Worm (Caenorhabditis elegans): ENCODE results near the gene lgc-54.

Gene lgc-54

DNA sequence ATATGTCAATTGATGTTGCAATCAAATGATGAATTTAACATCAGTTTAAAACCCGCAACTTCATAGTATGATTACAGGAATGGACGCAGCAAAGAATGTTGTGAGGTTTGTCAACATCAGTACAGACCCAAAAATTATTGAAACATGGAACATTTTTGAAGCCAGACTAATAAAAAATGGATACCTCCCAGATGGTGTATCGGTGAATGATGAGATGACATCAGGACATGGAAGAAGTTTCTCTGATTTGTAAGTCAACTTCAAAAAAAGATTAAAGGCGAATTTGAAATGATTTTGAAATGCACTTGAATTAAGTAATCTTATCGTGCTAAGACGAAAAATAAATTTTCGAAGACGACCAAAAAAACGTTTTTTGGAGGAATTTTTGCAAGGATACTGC, 32.5 kb downstream of the lgc-54 start:
- TF ChIP-seq nhr-237 (tag; optimal IDR thresholded peaks at IDR 0.05) (no peak), nhr-23 (tag; optimal IDR thresholded peaks at IDR 0.05) (no peak)

DNA sequence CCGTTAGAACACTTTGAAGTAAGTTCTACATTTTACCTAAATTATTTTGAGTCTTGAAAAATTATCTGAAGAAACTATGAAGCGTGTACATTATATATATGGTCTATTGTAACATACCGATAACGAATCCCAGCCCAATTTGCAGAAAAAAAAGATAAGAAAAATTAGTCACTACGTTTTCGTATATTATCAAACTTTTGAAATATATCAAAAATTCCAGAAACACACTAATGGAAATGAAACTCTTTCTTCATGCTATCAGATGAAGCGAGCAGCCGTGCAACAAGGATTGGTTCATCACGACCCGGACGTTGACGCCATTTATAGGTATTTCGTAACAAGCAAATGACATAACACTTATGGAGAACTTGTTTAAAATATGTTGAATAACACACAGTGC, 34.5 kb downstream of the lgc-54 start:
- TF ChIP-seq fos-1 (tag; optimal IDR thresholded peaks at IDR 0.05) (peak; percentile 91), crh-2 (tag; optimal IDR thresholded peaks at IDR 0.05) (no peak)

DNA sequence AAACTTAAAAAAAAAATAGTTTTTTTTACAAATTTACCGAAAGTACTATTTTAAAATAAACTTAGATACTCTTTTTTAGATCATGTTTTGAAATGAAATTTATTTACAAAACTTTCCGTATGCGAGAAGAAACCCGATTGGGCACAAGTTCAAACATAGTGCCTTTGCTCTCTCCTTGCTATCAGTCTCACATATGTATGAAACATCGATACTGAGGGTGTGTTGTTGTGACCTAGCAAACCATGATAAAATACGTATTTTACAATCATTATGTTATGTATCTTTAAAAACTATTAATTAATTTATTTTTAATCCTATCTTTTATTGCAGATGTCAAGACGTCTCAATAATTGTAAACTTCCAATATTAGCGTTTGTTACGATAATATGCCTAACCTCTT, 36.3 kb downstream of the lgc-54 start:
- TF ChIP-seq fos-1 (tag; optimal IDR thresholded peaks at IDR 0.05), result peak; percentile 93
- no peak for TF ChIP-seq egl-27 (tag; optimal IDR thresholded peaks at IDR 0.05)

- no peak for TF ChIP-seq R02D3.7 (tag; optimal IDR thresholded peaks at IDR 0.05)
- no peak for TF ChIP-seq nhr-6 (tag; optimal IDR thresholded peaks at IDR 0.05)
- TF ChIP-seq unc-55 (GFP tag; optimal IDR thresholded peaks at IDR 0.05), result no peak
- no peak for TF ChIP-seq blmp-1 (tag; optimal IDR thresholded peaks at IDR 0.05; ENCODE audit: insufficient read depth)
- TF ChIP-seq nhr-77 (tag; optimal IDR thresholded peaks at IDR 0.05), result no peak
- TF ChIP-seq unc-62 (GFP tag; optimal IDR thresholded peaks at IDR 0.05), result no peak
These were observed 37.4 kb downstream of the lgc-54 start, which contains the start of gene dmsr-16 for ce11 chrV:6808962-6809361. Gene dmsr-16, minus strand, starts transcription at chrV:6809062.

DNA sequence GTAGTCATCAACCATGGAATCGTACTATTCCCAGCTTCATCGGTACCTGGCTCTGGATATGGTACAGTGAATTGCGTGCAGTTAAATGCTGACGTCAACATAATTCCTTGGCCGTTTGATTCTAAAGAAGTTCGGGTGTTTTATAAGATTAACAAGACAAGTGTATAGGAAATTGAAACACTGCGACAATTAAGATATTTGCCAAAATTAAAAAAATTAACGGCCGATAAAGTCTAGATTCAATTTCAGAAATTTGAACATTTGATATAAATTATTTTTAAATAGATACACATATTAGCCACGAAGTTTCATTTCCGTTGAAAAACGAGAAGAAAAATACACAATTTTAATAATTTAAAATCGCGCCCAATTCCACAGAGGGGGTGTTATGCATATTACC, 40.1 kb downstream of the lgc-54 start, which contains the start of gene dmsr-12:
TSS of gene dmsr-12 (minus strand) at position 101 of the 400 bp plus-strand sequence.
- no peak for TF ChIP-seq ztf-4 (tag; optimal IDR thresholded peaks at IDR 0.05)
- TF ChIP-seq unc-62 (GFP tag; optimal IDR thresholded peaks at IDR 0.05), result no peak
- TF ChIP-seq ceh-16 (tag; optimal IDR thresholded peaks at IDR 0.05), result no peak
- TF ChIP-seq nhr-12 (tag; optimal IDR thresholded peaks at IDR 0.05), result no peak
- no peak for TF ChIP-seq F13H6.1 (tag; optimal IDR thresholded peaks at IDR 0.05)
- TF ChIP-seq lsy-2 (tag; optimal IDR thresholded peaks at IDR 0.05), result no peak
- no peak for TF ChIP-seq mbf-1 (tag; optimal IDR thresholded peaks at IDR 0.05)
- TF ChIP-seq nhr-6 (tag; optimal IDR thresholded peaks at IDR 0.05), result no peak
- TF ChIP-seq ama-1 (optimal IDR thresholded peaks at IDR 0.05), result no peak
- TF ChIP-seq nhr-25 (tag; optimal IDR thresholded peaks at IDR 0.05), result no peak
- no peak for TF ChIP-seq ceh-82 (tag; optimal IDR thresholded peaks at IDR 0.05)
- TF ChIP-seq lin-11 (tag; optimal IDR thresholded peaks at IDR 0.05), result no peak
- TF ChIP-seq snpc-4 (tag; optimal IDR thresholded peaks at IDR 0.05), result no peak
- no peak for TF ChIP-seq Y55F3AM.14 (GFP tag; optimal IDR thresholded peaks at IDR 0.05)
- TF ChIP-seq alr-1 (tag; optimal IDR thresholded peaks at IDR 0.05), result no peak
- TF ChIP-seq gmeb-1 (tag; optimal IDR thresholded peaks at IDR 0.05), result no peak
- TF ChIP-seq nhr-10 (tag; optimal IDR thresholded peaks at IDR 0.05), result no peak

- TF ChIP-seq nhr-6 (tag; optimal IDR thresholded peaks at IDR 0.05) (no peak), ZK546.5 (tag; optimal IDR thresholded peaks at IDR 0.05) (no peak), mab-5 (tag; optimal IDR thresholded peaks at IDR 0.05) (no peak), aly-2 (tag; optimal IDR thresholded peaks at IDR 0.05) (no peak), nhr-11 (tag; optimal IDR thresholded peaks at IDR 0.05) (no peak), ama-1 (optimal IDR thresholded peaks at IDR 0.05) (no peak), nhr-129 (tag; optimal IDR thresholded peaks at IDR 0.05) (no peak), snpc-4 (tag; optimal IDR thresholded peaks at IDR 0.05) (no peak), F13H6.1 (tag; optimal IDR thresholded peaks at IDR 0.05) (no peak), egl-27 (tag; optimal IDR thresholded peaks at IDR 0.05) (no peak), skn-1 (tag; optimal IDR thresholded peaks at IDR 0.05) (no peak)
These were observed 42.4 kb downstream of the lgc-54 start, which contains the start of gene dmsr-11 for ce11 chrV:6803992-6804391. Gene dmsr-11, minus strand, starts transcription at chrV:6804092.

ce11 chrV:6801850-6802249, 44.6 kb downstream of the lgc-54 start, which contains the start of gene dmsr-10:
Gene dmsr-10, minus strand, starts transcription at chrV:6801950.
- TF ChIP-seq mab-5 (tag; optimal IDR thresholded peaks at IDR 0.05) (no peak), nhr-129 (tag; optimal IDR thresholded peaks at IDR 0.05) (no peak), sma-3 (GFP tag; optimal IDR thresholded peaks at IDR 0.05) (no peak), peb-1 (tag; optimal IDR thresholded peaks at IDR 0.05) (no peak), aly-2 (tag; optimal IDR thresholded peaks at IDR 0.05) (no peak), fos-1 (tag; optimal IDR thresholded peaks at IDR 0.05) (no peak), nhr-23 (tag; optimal IDR thresholded peaks at IDR 0.05) (no peak), nhr-11 (tag; optimal IDR thresholded peaks at IDR 0.05) (no peak)
